Worm (Caenorhabditis elegans) whole organism, L1 larva: ENCODE measurements around the gene Y25C1A.14.

Source experiments
- C16A3.4 ChIP-seq: fragments of 150-350 bp; optimal IDR thresholded peaks from 2 replicates; lab custom pipeline; 2014; ENCODE audit warnings: missing biosample characterization, missing genetic modification characterization
- Y116A8C.19 ChIP-seq: sonication (generic microtip); optimal IDR thresholded peaks from 2 replicates; lab custom pipeline; 2016; ENCODE audit warnings: missing compliant biosample characterization, missing genetic modification characterization, borderline replicate concordance
- alr-1 ChIP-seq: fragments of 200-800 bp; sonication (Bioruptor generic); optimal IDR thresholded peaks from 2 replicates; lab custom pipeline; 2018; ENCODE audit warnings: borderline replicate concordance, mild to moderate bottlenecking, missing genetic modification characterization, missing compliant biosample characterization
- ceh-8 ChIP-seq: fragments of 200-800 bp; sonication (Bioruptor generic); optimal IDR thresholded peaks from 2 replicates; lab custom pipeline; 2018; ENCODE audit warnings: mild to moderate bottlenecking, missing genetic modification characterization, moderate library complexity, missing compliant biosample characterization
- ceh-90 ChIP-seq: sonication (generic microtip); optimal IDR thresholded peaks from 2 replicates; lab custom pipeline; 2016; ENCODE audit warnings: missing genetic modification characterization, missing compliant biosample characterization
- dsc-1 ChIP-seq: sonication (generic microtip); optimal IDR thresholded peaks from 2 replicates; lab custom pipeline; 2016; ENCODE audit warnings: mild to moderate bottlenecking, missing genetic modification characterization, missing compliant biosample characterization
- elt-2 ChIP-seq: sonication (generic microtip); optimal IDR thresholded peaks from 2 replicates; lab custom pipeline; 2016; ENCODE audit warnings: missing genetic modification characterization, mild to moderate bottlenecking, inconsistent platforms, missing compliant biosample characterization, missing genetic modification reagents
- ets-5 ChIP-seq: fragments of 200-800 bp; sonication (Bioruptor generic); IDR thresholded peaks from 2 replicates; pipeline ENCODE4 v1.3.6; 2022; ENCODE audit warnings: missing genetic modification characterization, missing compliant biosample characterization
- fkh-8 ChIP-seq: sonication (generic microtip); optimal IDR thresholded peaks from 2 replicates; lab custom pipeline; 2016; ENCODE audit warnings: mild to moderate bottlenecking, missing genetic modification characterization, missing compliant biosample characterization
- fos-1 ChIP-seq: fragments of 150-350 bp; optimal IDR thresholded peaks from 2 replicates; lab custom pipeline; 2014; ENCODE audit warnings: missing biosample characterization, missing genetic modification characterization
- hlh-17 ChIP-seq: fragments of 200-800 bp; sonication (Bioruptor generic); optimal IDR thresholded peaks from 2 replicates; lab custom pipeline; 2018; ENCODE audit warnings: missing genetic modification characterization, mild to moderate bottlenecking, missing compliant biosample characterization, moderate library complexity, borderline replicate concordance
- lin-13 ChIP-seq: fragments of 150-350 bp; optimal IDR thresholded peaks from 2 replicates; lab custom pipeline; 2014; ENCODE audit warnings: missing biosample characterization, missing genetic modification reagents, missing genetic modification characterization
- lin-14 ChIP-seq: fragments of 200-800 bp; sonication (Bioruptor generic); optimal IDR thresholded peaks from 2 replicates; lab custom pipeline; 2018; ENCODE audit warnings: mild to moderate bottlenecking, missing genetic modification characterization, moderate library complexity, missing compliant biosample characterization
- lin-15B ChIP-seq: fragments of 150-350 bp; sonication (generic microtip); optimal IDR thresholded peaks from 3 replicates; lab custom pipeline; 2014; ENCODE audit warnings: missing biosample characterization, missing genetic modification characterization
- lin-35 ChIP-seq, 2 experiments: fragments of 150-350 bp; optimal IDR thresholded peaks; 2 replicates each; lab custom pipeline; 2014; ENCODE audit warnings: missing biosample characterization in 2 of 2, missing genetic modification characterization in 2 of 2, missing genetic modification reagents in 2 of 2
- lin-39 ChIP-seq: fragments of 150-350 bp; optimal IDR thresholded peaks from 2 replicates; lab custom pipeline; 2014; ENCODE audit warnings: missing biosample characterization, missing genetic modification reagents, missing genetic modification characterization
- lir-3 ChIP-seq: sonication (generic microtip); optimal IDR thresholded peaks from 2 replicates; lab custom pipeline; 2016; ENCODE audit warnings: mild to moderate bottlenecking, missing genetic modification characterization, moderate library complexity, missing compliant biosample characterization; ENCODE audit not compliant: poor library complexity
- lsy-2 ChIP-seq, 2 experiments: fragments of 150-350 bp; optimal IDR thresholded peaks; 2 replicates each; lab custom pipeline; 2014; ENCODE audit warnings: missing biosample characterization in 2 of 2, missing genetic modification characterization in 2 of 2
- mdl-1 ChIP-seq, 2 experiments: fragments of 150-350 bp; optimal IDR thresholded peaks; 2 replicates each; lab custom pipeline; 2014 to 2017; ENCODE audit warnings: missing biosample characterization in 2 of 2, missing genetic modification characterization in 2 of 2, inconsistent platforms in 1 of 2
- mef-2 ChIP-seq: fragments of 150-350 bp; optimal IDR thresholded peaks from 2 replicates; lab custom pipeline; 2014; ENCODE audit warnings: missing biosample characterization, missing genetic modification characterization
- mep-1 ChIP-seq: fragments of 150-350 bp; optimal IDR thresholded peaks from 2 replicates; lab custom pipeline; 2014; ENCODE audit warnings: missing biosample characterization, missing genetic modification characterization
- nhr-19 ChIP-seq: fragments of 200-800 bp; sonication (Bioruptor generic); conservative IDR thresholded peaks from 2 replicates; pipeline ENCODE4 v1.3.6; 2022; ENCODE audit warnings: missing genetic modification characterization, missing compliant biosample characterization
- nhr-20 ChIP-seq: sonication (generic microtip); optimal IDR thresholded peaks from 2 replicates; lab custom pipeline; 2016; ENCODE audit warnings: mild to moderate bottlenecking, missing genetic modification characterization, missing compliant biosample characterization
- nhr-237 ChIP-seq: fragments of 150-350 bp; optimal IDR thresholded peaks from 2 replicates; lab custom pipeline; 2014; ENCODE audit warnings: missing biosample characterization, missing genetic modification characterization
- nhr-28 ChIP-seq: fragments of 150-350 bp; optimal IDR thresholded peaks from 2 replicates; lab custom pipeline; 2014; ENCODE audit warnings: missing biosample characterization, missing genetic modification characterization
- nhr-76 ChIP-seq: sonication (generic microtip); optimal IDR thresholded peaks from 2 replicates; lab custom pipeline; 2017; ENCODE audit warnings: missing biosample characterization, missing genetic modification characterization
- nhr-90 ChIP-seq: sonication (generic microtip); optimal IDR thresholded peaks from 2 replicates; lab custom pipeline; 2016; ENCODE audit warnings: mild to moderate bottlenecking, missing genetic modification characterization, missing compliant biosample characterization; ENCODE audit not compliant: poor library complexity
- pag-3 ChIP-seq: sonication (generic microtip); optimal IDR thresholded peaks from 2 replicates; lab custom pipeline; 2017; ENCODE audit warnings: missing genetic modification characterization, mild to moderate bottlenecking, missing compliant biosample characterization, antibody characterized with exemption, borderline replicate concordance; ENCODE audit not compliant: insufficient read depth
- pax-3 ChIP-seq: fragments of 200-800 bp; sonication (Bioruptor generic); optimal IDR thresholded peaks from 2 replicates; lab custom pipeline; 2018; ENCODE audit warnings: mild to moderate bottlenecking, missing genetic modification characterization, moderate library complexity, missing compliant biosample characterization
- pqm-1 ChIP-seq: sonication (generic microtip); optimal IDR thresholded peaks from 3 replicates; lab custom pipeline; 2017; ENCODE audit warnings: missing biosample characterization, missing genetic modification characterization
- rnt-1 ChIP-seq: sonication (generic microtip); optimal IDR thresholded peaks from 2 replicates; lab custom pipeline; 2016; ENCODE audit warnings: mild to moderate bottlenecking, missing genetic modification characterization, moderate library complexity, missing compliant biosample characterization
- skn-1 ChIP-seq: fragments of 150-350 bp; optimal IDR thresholded peaks from 2 replicates; lab custom pipeline; 2014; ENCODE audit warnings: missing biosample characterization, missing genetic modification characterization
- snpc-4 ChIP-seq: fragments of 150-350 bp; optimal IDR thresholded peaks from 2 replicates; lab custom pipeline; 2014; ENCODE audit warnings: missing biosample characterization, missing genetic modification characterization
- sox-4 ChIP-seq: sonication (generic microtip); optimal IDR thresholded peaks from 2 replicates; lab custom pipeline; 2016; ENCODE audit warnings: missing genetic modification characterization, missing compliant biosample characterization
- sup-37 ChIP-seq: fragments of 200-800 bp; sonication (Bioruptor generic); optimal IDR thresholded peaks from 2 replicates; lab custom pipeline; 2018; ENCODE audit warnings: mild to moderate bottlenecking, missing genetic modification characterization, missing compliant biosample characterization
- tbx-2 ChIP-seq: sonication (generic microtip); optimal IDR thresholded peaks from 2 replicates; lab custom pipeline; 2016; ENCODE audit warnings: missing genetic modification characterization, missing compliant biosample characterization
- tlp-1 ChIP-seq: fragments of 150-350 bp; optimal IDR thresholded peaks from 2 replicates; lab custom pipeline; 2014; ENCODE audit warnings: missing biosample characterization, missing genetic modification characterization
- unc-30 ChIP-seq: sonication (generic microtip); optimal IDR thresholded peaks from 2 replicates; lab custom pipeline; 2017; ENCODE audit warnings: missing biosample characterization, missing genetic modification characterization

Gene Y25C1A.14

DNA sequence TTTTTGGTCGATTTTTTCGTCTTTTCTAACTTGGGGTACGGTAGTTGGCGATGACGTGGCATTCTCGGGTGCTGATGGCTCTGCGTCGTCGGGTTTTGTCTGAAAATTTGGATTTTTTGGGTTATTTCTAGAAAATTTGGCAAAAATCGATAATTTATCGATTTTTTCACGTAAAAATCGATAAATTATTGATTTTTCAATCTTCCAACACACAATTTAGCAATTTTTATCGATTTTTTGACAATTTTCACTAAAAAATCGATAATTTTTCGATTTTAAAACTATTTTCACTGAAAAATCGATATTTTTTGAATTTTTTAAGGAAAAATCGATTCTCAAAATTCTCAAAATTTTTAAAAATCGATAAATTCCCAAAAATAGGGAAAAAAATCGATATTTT lies 33.9 kb downstream of the Y25C1A.14 start:
- TF ChIP-seq lir-3 = no peak
- no peak for TF ChIP-seq Y116A8C.19 (tag; lab: Kevin White, UChicago)
- no peak for TF ChIP-seq nhr-20
- no peak for TF ChIP-seq lin-13 (GFP tag; lab: Kevin White, UChicago)
- TF ChIP-seq fkh-8 (tag; lab: Kevin White, UChicago) = no peak

- TF ChIP-seq lsy-2 (tag; optimal IDR thresholded peaks at IDR 0.05; lab: Kevin White, UChicago) = peak in 1 of 2 experiments; percentile 42
- no peak for TF ChIP-seq sup-37
- no peak for TF ChIP-seq lin-15B (tag; lab: Kevin White, UChicago)
- no peak for TF ChIP-seq tlp-1 (tag; lab: Kevin White, UChicago)
- no peak for TF ChIP-seq ceh-8
- no peak for TF ChIP-seq alr-1 (tag; lab: Kevin White, UChicago)
- TF ChIP-seq snpc-4 = no peak
- TF ChIP-seq elt-2 (tag; lab: Kevin White, UChicago) = peak; percentile 45
- TF ChIP-seq fos-1 (tag; lab: Kevin White, UChicago) = no peak
- TF ChIP-seq lin-35 (GFP tag; optimal IDR thresholded peaks at IDR 0.05; lab: Kevin White, UChicago) = peak in 1 of 2 experiments; percentile 3
- no peak for TF ChIP-seq C16A3.4
Observed at ce11 chrII:3062222-3062621, 34.5 kb downstream of the Y25C1A.14 start.

DNA sequence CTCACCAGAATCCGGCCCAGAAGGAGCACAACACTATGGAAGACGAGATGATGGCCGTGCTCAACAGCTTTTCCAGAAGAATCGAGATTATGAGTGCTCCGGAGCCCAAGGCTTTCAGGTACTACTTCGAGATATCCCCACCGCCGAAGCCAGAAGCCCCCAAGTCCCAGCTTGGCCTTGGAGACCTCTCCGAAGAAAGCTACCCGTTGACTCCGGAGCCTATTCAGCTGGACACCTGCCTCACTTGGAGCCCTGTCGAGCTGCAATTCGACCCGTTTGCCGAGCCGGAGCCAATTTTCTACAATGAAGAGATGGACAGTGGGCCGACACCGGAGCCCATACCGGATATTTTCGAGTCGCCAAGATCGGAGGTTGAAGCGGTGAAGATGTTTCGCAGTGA lies 35.2 kb downstream of the Y25C1A.14 start:
- TF ChIP-seq nhr-237 (no peak), pax-3 (tag; lab: Kevin White, UChicago) (no peak), skn-1 (no peak), rnt-1 (tag; lab: Kevin White, UChicago) (no peak), ceh-8 (no peak), mdl-1 (tag; optimal IDR thresholded peaks at IDR 0.05; lab: Kevin White, UChicago) (no peak), mep-1 (tag; lab: Kevin White, UChicago) (no peak), ets-5 (GFP tag; lab: Robert Waterston, UW) (no peak), elt-2 (tag; lab: Kevin White, UChicago) (no peak), lin-39 (tag; lab: Kevin White, UChicago) (no peak), nhr-90 (tag; lab: Kevin White, UChicago) (no peak), pqm-1 (tag; lab: Kevin White, UChicago) (no peak)

DNA sequence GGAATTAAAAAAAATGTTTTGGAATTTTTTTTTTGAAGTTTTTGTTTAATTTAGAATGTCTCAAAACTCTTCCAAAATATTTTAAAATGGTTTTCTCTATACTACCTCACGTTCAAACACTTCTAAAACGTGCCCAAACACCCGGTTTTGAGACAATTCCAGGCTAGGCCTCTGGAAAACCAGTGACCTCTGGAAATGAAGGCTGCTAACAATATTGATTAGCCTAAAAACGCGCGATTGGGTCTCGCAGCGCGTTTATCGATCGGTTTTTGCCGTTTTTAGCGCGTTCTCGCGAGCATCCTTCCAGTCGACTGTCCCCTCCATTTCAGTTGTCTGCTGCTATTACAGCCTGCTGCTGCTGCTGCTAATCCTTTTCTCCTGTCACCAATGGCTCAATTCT lies 36.0 kb downstream of the Y25C1A.14 start, which contains the start of gene Y25C1A.6:
TSS of gene Y25C1A.6 (plus strand) at position 301 of the 400 bp plus-strand sequence.
- TF ChIP-seq pag-3 (tag; lab: Kevin White, UChicago) (no peak), nhr-90 (tag; lab: Kevin White, UChicago) (no peak), unc-30 (tag; lab: Kevin White, UChicago) (no peak), nhr-19 (GFP tag; lab: Robert Waterston, UW) (no peak), mef-2 (tag; lab: Kevin White, UChicago) (no peak), sox-4 (tag; lab: Kevin White, UChicago) (no peak), fkh-8 (tag; lab: Kevin White, UChicago) (no peak), dsc-1 (tag; lab: Kevin White, UChicago) (no peak), mep-1 (tag; lab: Kevin White, UChicago) (no peak), ceh-90 (tag; lab: Kevin White, UChicago) (no peak), nhr-28 (tag; lab: Kevin White, UChicago) (no peak), sup-37 (no peak), C16A3.4 (no peak), hlh-17 (GFP tag; lab: Kevin White, UChicago) (no peak), lin-14 (GFP tag; lab: Kevin White, UChicago) (no peak), snpc-4 (no peak), tbx-2 (tag; lab: Kevin White, UChicago) (no peak), skn-1 (no peak), nhr-76 (tag; lab: Kevin White, UChicago) (no peak)
